Worm (Caenorhabditis elegans): ENCODE data around the gene srx-7.

DNA sequence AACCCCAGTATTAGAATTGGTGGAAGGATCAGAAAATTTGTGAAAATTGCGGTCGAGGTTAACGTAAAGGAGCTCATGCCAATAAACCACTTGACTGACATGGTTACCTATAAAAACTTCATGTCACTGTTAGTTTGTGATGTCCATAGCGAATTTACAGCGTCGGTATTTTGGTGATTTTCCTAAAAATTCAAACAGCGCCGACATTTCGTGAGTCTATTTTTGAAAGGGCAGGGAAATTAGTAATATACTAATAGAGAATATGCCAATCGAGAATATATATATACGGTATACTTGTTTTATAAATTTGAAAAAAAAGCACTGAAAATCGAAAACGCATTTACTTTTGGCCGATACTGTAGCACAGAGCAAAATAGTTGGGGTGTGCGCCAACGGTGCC lies 3.9 kb upstream of the srx-7 start, which contains the start of gene srx-8:
- TF ChIP-seq ama-1 (optimal IDR thresholded peaks at IDR 0.05) (no peak), zag-1 (tag; optimal IDR thresholded peaks at IDR 0.05) (no peak), fkh-10 (GFP tag; optimal IDR thresholded peaks at IDR 0.05) (no peak), tbx-2 (tag; optimal IDR thresholded peaks at IDR 0.05) (no peak)
